Worm (Caenorhabditis elegans) whole organism, late embryonic: ENCODE results near the gene srg-45.

Experiments
- C08G9.2 ChIP-seq: sonication (generic microtip); optimal IDR thresholded peaks from 2 replicates; lab custom pipeline; 2016; ENCODE audit warnings: mild to moderate bottlenecking, missing genetic modification characterization, moderate library complexity, missing compliant biosample characterization
- F13H6.1 ChIP-seq: sonication (generic microtip); optimal IDR thresholded peaks from 2 replicates; lab custom pipeline; 2016; ENCODE audit warnings: missing genetic modification characterization, missing compliant biosample characterization
- K02D7.2 ChIP-seq: sonication (generic microtip); optimal IDR thresholded peaks from 2 replicates; lab custom pipeline; 2017; ENCODE audit warnings: mild to moderate bottlenecking, missing genetic modification characterization, missing compliant biosample characterization
- T23F11.4 ChIP-seq: fragments of 200-800 bp; sonication (Bioruptor generic); optimal IDR thresholded peaks from 2 replicates; lab custom pipeline; 2018; ENCODE audit warnings: mild to moderate bottlenecking, missing genetic modification characterization, missing compliant biosample characterization
- ahr-1 ChIP-seq: sonication (generic microtip); optimal IDR thresholded peaks from 2 replicates; lab custom pipeline; 2016; ENCODE audit warnings: missing genetic modification characterization, missing compliant biosample characterization
- ama-1 ChIP-seq: fragments of 150-350 bp; optimal IDR thresholded peaks from 2 replicates; lab custom pipeline; 2014
- ceh-19 ChIP-seq: fragments of 200-800 bp; sonication (Bioruptor generic); optimal IDR thresholded peaks from 2 replicates; lab custom pipeline; 2018; ENCODE audit warnings: mild to moderate bottlenecking, missing genetic modification characterization, missing compliant biosample characterization
- ceh-22 ChIP-seq: sonication (generic microtip); optimal IDR thresholded peaks from 2 replicates; lab custom pipeline; 2017; ENCODE audit warnings: missing biosample characterization, missing genetic modification characterization
- ceh-48 ChIP-seq: sonication (generic microtip); optimal IDR thresholded peaks from 2 replicates; lab custom pipeline; 2016; ENCODE audit warnings: missing genetic modification characterization, inconsistent platforms, missing compliant biosample characterization
- ceh-6 ChIP-seq: fragments of 200-800 bp; sonication (Bioruptor generic); optimal IDR thresholded peaks from 2 replicates; lab custom pipeline; 2018; ENCODE audit warnings: mild to moderate bottlenecking, missing genetic modification characterization, missing compliant biosample characterization
- ceh-9 ChIP-seq: sonication (generic microtip); optimal IDR thresholded peaks from 2 replicates; lab custom pipeline; 2016; ENCODE audit warnings: mild to moderate bottlenecking, missing genetic modification characterization, inconsistent platforms, missing compliant biosample characterization
- che-1 ChIP-seq: sonication (generic microtip); optimal IDR thresholded peaks from 2 replicates; lab custom pipeline; 2016; ENCODE audit warnings: mild to moderate bottlenecking, missing genetic modification characterization, missing compliant biosample characterization
- dmd-4 ChIP-seq: sonication (generic microtip); optimal IDR thresholded peaks from 2 replicates; lab custom pipeline; 2016; ENCODE audit warnings: borderline replicate concordance, missing genetic modification characterization, missing compliant biosample characterization
- elt-2 ChIP-seq: sonication (generic microtip); optimal IDR thresholded peaks from 2 replicates; lab custom pipeline; 2016; ENCODE audit warnings: missing genetic modification reagents, missing genetic modification characterization, missing compliant biosample characterization
- elt-4 ChIP-seq: sonication (generic microtip); optimal IDR thresholded peaks from 2 replicates; lab custom pipeline; 2016; ENCODE audit warnings: missing genetic modification characterization, missing compliant biosample characterization
- fkh-10 ChIP-seq: fragments of 150-350 bp; optimal IDR thresholded peaks from 2 replicates; lab custom pipeline; 2014; ENCODE audit warnings: missing biosample characterization, missing genetic modification reagents, missing genetic modification characterization
- fkh-6 ChIP-seq: sonication (generic microtip); optimal IDR thresholded peaks from 2 replicates; lab custom pipeline; 2016; ENCODE audit warnings: missing genetic modification characterization, missing compliant biosample characterization
- gmeb-2 ChIP-seq: sonication (generic microtip); optimal IDR thresholded peaks from 2 replicates; lab custom pipeline; 2016; ENCODE audit warnings: missing genetic modification characterization, inconsistent platforms, missing compliant biosample characterization
- hlh-13 ChIP-seq: fragments of 200-800 bp; sonication (Bioruptor generic); optimal IDR thresholded peaks from 2 replicates; lab custom pipeline; 2018; ENCODE audit warnings: mild to moderate bottlenecking, missing genetic modification characterization, missing compliant biosample characterization
- hlh-6 ChIP-seq: sonication (generic microtip); optimal IDR thresholded peaks from 2 replicates; lab custom pipeline; 2016; ENCODE audit warnings: missing genotype, missing genetic modification characterization, missing compliant biosample characterization
- lim-6 ChIP-seq: sonication (generic microtip); optimal IDR thresholded peaks from 2 replicates; lab custom pipeline; 2016; ENCODE audit warnings: missing genetic modification characterization, missing compliant biosample characterization
- madf-2 ChIP-seq: sonication (generic microtip); optimal IDR thresholded peaks from 2 replicates; lab custom pipeline; 2017; ENCODE audit warnings: missing genetic modification characterization, missing compliant biosample characterization
- mec-3 ChIP-seq: sonication (generic microtip); optimal IDR thresholded peaks from 2 replicates; lab custom pipeline; 2016; ENCODE audit warnings: borderline replicate concordance, missing genetic modification characterization, missing compliant biosample characterization
- nfya-1 ChIP-seq: sonication (generic microtip); optimal IDR thresholded peaks from 2 replicates; lab custom pipeline; 2017; ENCODE audit warnings: missing genetic modification characterization, mild to moderate bottlenecking, missing compliant biosample characterization, antibody characterized with exemption, moderate library complexity
- npax-4 ChIP-seq: sonication (generic microtip); optimal IDR thresholded peaks from 2 replicates; lab custom pipeline; 2016; ENCODE audit warnings: missing genetic modification characterization, missing compliant biosample characterization
- odd-2 ChIP-seq: sonication (generic microtip); optimal IDR thresholded peaks from 2 replicates; lab custom pipeline; 2017; ENCODE audit warnings: antibody characterized with exemption, mild to moderate bottlenecking, missing genetic modification characterization, missing compliant biosample characterization
- pax-1 ChIP-seq: fragments of 150-350 bp; optimal IDR thresholded peaks from 2 replicates; lab custom pipeline; 2014; ENCODE audit warnings: missing biosample characterization, missing genetic modification characterization
- pha-2 ChIP-seq: sonication (generic microtip); optimal IDR thresholded peaks from 2 replicates; lab custom pipeline; 2017; ENCODE audit warnings: mild to moderate bottlenecking, missing genetic modification characterization, missing compliant biosample characterization
- pqm-1 ChIP-seq: sonication (generic microtip); optimal IDR thresholded peaks from 2 replicates; lab custom pipeline; 2016; ENCODE audit warnings: missing genetic modification characterization, missing compliant biosample characterization
- pros-1 ChIP-seq: fragments of 150-350 bp; optimal IDR thresholded peaks from 2 replicates; lab custom pipeline; 2014; ENCODE audit warnings: missing biosample characterization, missing genetic modification reagents, missing genetic modification characterization
- ref-2 ChIP-seq: sonication (generic microtip); optimal IDR thresholded peaks from 2 replicates; lab custom pipeline; 2016; ENCODE audit warnings: missing genetic modification characterization, missing compliant biosample characterization
- rnt-1 ChIP-seq: sonication (generic microtip); optimal IDR thresholded peaks from 2 replicates; lab custom pipeline; 2016; ENCODE audit warnings: missing genetic modification characterization, missing compliant biosample characterization
- sdc-2 ChIP-seq: sonication (generic microtip); optimal IDR thresholded peaks from 2 replicates; lab custom pipeline; 2016; ENCODE audit warnings: missing genotype, missing genetic modification characterization, missing compliant biosample characterization
- sox-4 ChIP-seq: sonication (generic microtip); optimal IDR thresholded peaks from 2 replicates; lab custom pipeline; 2017; ENCODE audit warnings: mild to moderate bottlenecking, missing genetic modification characterization, inconsistent platforms, missing compliant biosample characterization
- syd-9 ChIP-seq: sonication (generic microtip); optimal IDR thresholded peaks from 2 replicates; lab custom pipeline; 2016; ENCODE audit warnings: mild to moderate bottlenecking, missing genetic modification characterization, moderate library complexity, missing compliant biosample characterization
- tbx-2 ChIP-seq: sonication (generic microtip); optimal IDR thresholded peaks from 2 replicates; lab custom pipeline; 2016; ENCODE audit warnings: missing genetic modification characterization, missing compliant biosample characterization
- tbx-7 ChIP-seq: sonication (generic microtip); optimal IDR thresholded peaks from 2 replicates; lab custom pipeline; 2016; ENCODE audit warnings: missing genotype, missing genetic modification characterization, missing compliant biosample characterization
- unc-3 ChIP-seq, 2 experiments: fragments of 200-800 bp in 1 of 2; sonication (Bioruptor generic) in 1 of 2; sonication (generic microtip) in 1 of 2; conservative IDR thresholded peaks in 1 of 2; optimal IDR thresholded peaks in 1 of 2; 2 replicates each; pipeline versions ENCODE4 v1.3.6 to Lab custom; 2016 to 2022; ENCODE audit warnings: missing compliant biosample characterization in 2 of 2, missing genetic modification characterization in 2 of 2, missing genetic modification reagents in 1 of 2
- unc-42 ChIP-seq: sonication (generic microtip); optimal IDR thresholded peaks from 2 replicates; lab custom pipeline; 2016; ENCODE audit warnings: missing genotype, missing genetic modification characterization, missing compliant biosample characterization
- unc-55 ChIP-seq: sonication (generic microtip); optimal IDR thresholded peaks from 2 replicates; lab custom pipeline; 2017; ENCODE audit warnings: missing biosample characterization, missing genetic modification reagents, missing genetic modification characterization
- unc-86 ChIP-seq: sonication (generic microtip); optimal IDR thresholded peaks from 2 replicates; lab custom pipeline; 2016; ENCODE audit warnings: missing genetic modification characterization, missing compliant biosample characterization
- zip-5 ChIP-seq: sonication (generic microtip); optimal IDR thresholded peaks from 2 replicates; lab custom pipeline; 2016; ENCODE audit warnings: missing genetic modification characterization, missing compliant biosample characterization

Gene srg-45

DNA sequence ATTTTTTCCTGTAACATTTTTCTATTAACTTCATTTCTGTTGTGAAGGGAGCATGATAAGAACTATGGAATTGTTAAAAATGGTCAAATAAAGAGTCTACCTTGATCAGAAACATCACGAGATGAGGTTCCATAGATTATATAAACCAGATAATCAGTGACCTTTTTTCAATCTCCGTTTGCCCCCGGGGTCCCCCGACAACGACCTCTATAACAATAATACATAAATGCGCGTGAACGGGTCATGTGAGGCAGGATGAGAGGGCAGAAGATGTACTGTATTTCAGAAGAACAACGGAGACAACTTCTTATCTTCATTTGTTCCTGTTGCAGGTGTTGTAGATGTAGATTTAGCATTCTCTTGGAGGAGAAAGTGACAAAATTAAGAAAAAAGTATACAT, 44.6 kb downstream of the srg-45 start:
- TF ChIP-seq F13H6.1 (tag; lab: Kevin White, UChicago): no peak
- no peak for TF ChIP-seq rnt-1
- TF ChIP-seq madf-2 (tag; lab: Kevin White, UChicago): no peak
- no peak for TF ChIP-seq unc-86
- TF ChIP-seq pax-1 (tag; lab: Kevin White, UChicago): no peak
- TF ChIP-seq ceh-6 (GFP tag; lab: Kevin White, UChicago): no peak
- TF ChIP-seq ama-1 (lab: Kevin White, UChicago): no peak
- no peak for TF ChIP-seq C08G9.2 (tag; lab: Kevin White, UChicago)
- TF ChIP-seq fkh-6 (tag; lab: Kevin White, UChicago): no peak
- TF ChIP-seq tbx-7 (tag; lab: Kevin White, UChicago): no peak
- TF ChIP-seq ceh-19 (GFP tag; lab: Kevin White, UChicago): no peak
- no peak for TF ChIP-seq hlh-13 (GFP tag; lab: Kevin White, UChicago)
- no peak for TF ChIP-seq unc-55 (GFP tag; lab: Kevin White, UChicago)
- no peak for TF ChIP-seq K02D7.2 (tag; lab: Kevin White, UChicago)
- TF ChIP-seq che-1 (tag; lab: Kevin White, UChicago): no peak
- TF ChIP-seq nfya-1 (tag; lab: Kevin White, UChicago): no peak
- no peak for TF ChIP-seq zip-5 (tag; lab: Kevin White, UChicago)
- TF ChIP-seq dmd-4 (tag; lab: Kevin White, UChicago): no peak

DNA sequence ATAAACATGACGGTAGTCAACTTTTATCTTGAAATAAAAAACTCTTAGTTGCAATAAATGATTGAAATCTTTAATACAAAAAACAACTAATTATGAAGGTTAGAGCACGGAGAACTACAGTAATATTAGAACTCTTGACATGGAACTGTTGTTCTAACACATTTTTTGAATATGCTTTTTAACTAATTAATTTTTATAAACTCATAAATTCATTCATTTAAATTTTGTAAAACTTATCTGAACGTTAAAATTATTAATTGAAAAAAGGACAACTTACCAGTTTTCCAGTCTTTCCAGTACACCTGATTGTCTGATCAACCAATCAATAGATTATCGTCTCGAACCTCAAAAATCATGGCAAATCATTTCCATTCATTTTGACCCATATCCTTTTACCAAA, 45.2 kb downstream of the srg-45 start, which contains the start of gene sqt-3:
TSS of gene sqt-3 (plus strand) at position 301 of the 400 bp plus-strand sequence.
- TF ChIP-seq tbx-2 (tag; lab: Kevin White, UChicago) (no peak), ceh-9 (tag; lab: Kevin White, UChicago) (no peak), lim-6 (no peak), fkh-10 (no peak), zip-5 (tag; lab: Kevin White, UChicago) (no peak), syd-9 (tag; lab: Kevin White, UChicago) (no peak), sdc-2 (tag; lab: Kevin White, UChicago) (no peak), ceh-22 (tag; lab: Kevin White, UChicago) (no peak), npax-4 (no peak), mec-3 (tag; lab: Kevin White, UChicago) (no peak), hlh-6 (no peak), F13H6.1 (tag; lab: Kevin White, UChicago) (no peak), K02D7.2 (tag; lab: Kevin White, UChicago) (no peak), unc-42 (tag; lab: Kevin White, UChicago) (no peak), sox-4 (no peak)

DNA sequence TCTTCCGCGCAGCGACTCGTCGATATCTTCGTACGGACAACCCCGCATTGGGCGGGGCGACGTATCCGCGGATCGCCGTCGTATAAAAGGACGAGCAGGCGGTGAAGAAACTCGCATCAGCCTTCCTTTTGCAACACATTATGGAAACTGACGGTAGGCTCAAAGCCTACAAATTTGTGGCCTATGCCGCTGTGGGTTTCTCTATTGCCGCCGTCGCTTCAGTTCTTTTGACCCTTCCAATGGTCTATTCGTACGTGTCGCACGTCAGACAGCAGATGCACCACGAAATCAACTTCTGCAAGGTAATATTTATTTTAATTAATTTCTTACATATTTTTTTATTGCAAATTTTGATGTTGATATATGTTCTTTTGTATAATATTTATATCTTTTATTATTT, 45.6 kb downstream of the srg-45 start:
- TF ChIP-seq ama-1 (lab: Kevin White, UChicago) (peak; percentile 79), syd-9 (tag; lab: Kevin White, UChicago) (no peak), pha-2 (peak; percentile 8), T23F11.4 (GFP tag; lab: Kevin White, UChicago) (no peak), pros-1 (no peak), ref-2 (tag; lab: Kevin White, UChicago) (no peak), pqm-1 (tag; lab: Kevin White, UChicago) (no peak), ceh-9 (tag; lab: Kevin White, UChicago) (no peak), hlh-6 (no peak)

DNA sequence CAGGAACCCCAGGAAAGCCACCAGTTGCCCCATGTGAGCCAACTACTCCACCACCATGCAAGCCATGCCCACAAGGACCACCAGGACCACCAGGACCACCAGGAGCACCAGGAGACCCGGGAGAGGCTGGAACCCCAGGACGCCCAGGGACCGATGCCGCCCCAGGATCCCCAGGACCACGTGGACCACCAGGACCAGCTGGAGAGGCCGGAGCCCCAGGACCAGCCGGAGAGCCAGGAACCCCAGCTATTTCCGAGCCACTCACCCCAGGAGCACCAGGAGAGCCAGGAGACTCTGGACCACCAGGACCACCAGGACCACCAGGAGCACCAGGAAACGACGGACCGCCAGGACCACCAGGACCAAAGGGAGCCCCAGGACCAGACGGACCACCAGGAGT, 46.2 kb downstream of the srg-45 start:
- TF ChIP-seq ceh-19 (GFP tag; lab: Kevin White, UChicago) (no peak), fkh-6 (tag; lab: Kevin White, UChicago) (peak; percentile 11), gmeb-2 (no peak), unc-3 (GFP tag; conservative IDR thresholded peaks at IDR 0.05; lab: Robert Waterston, UW) (no peak), unc-3 (tag; optimal IDR thresholded peaks at IDR 0.05; lab: Kevin White, UChicago) (no peak), hlh-6 (peak; percentile 53), mec-3 (tag; lab: Kevin White, UChicago) (no peak), ceh-22 (tag; lab: Kevin White, UChicago) (no peak), sox-4 (no peak), ama-1 (lab: Kevin White, UChicago) (no peak), ceh-48 (tag; lab: Kevin White, UChicago) (no peak), F13H6.1 (tag; lab: Kevin White, UChicago) (no peak), dmd-4 (tag; lab: Kevin White, UChicago) (peak; percentile 7), elt-4 (no peak), C08G9.2 (tag; lab: Kevin White, UChicago) (no peak), sdc-2 (tag; lab: Kevin White, UChicago) (peak; percentile 18), elt-2 (tag; lab: Kevin White, UChicago) (no peak), ceh-6 (GFP tag; lab: Kevin White, UChicago) (no peak), odd-2 (tag; lab: Kevin White, UChicago) (no peak), ahr-1 (tag; lab: Kevin White, UChicago) (no peak)
